Worm (Caenorhabditis elegans): Measurements from ENCODE around the gene F29B9.11.

The F29B9.11 gene

ce11 chrIV:4660151-4661041 is at the start of gene F29B9.11, which contains the start of gene jmjd-1.2:
F29B9.11 (minus strand) TSS chrIV:4660201.
jmjd-1.2 (plus strand) TSS chrIV:4660991.
- TF ChIP-seq nhr-77 (tag; optimal IDR thresholded peaks at IDR 0.05) (peak; percentile 90), daf-16 (GFP tag; optimal IDR thresholded peaks at IDR 0.05) (peak in 1 of 2 experiments; percentile 66), daf-16 (tag; optimal IDR thresholded peaks at IDR 0.05) (peak; percentile 72), tra-1 (GFP tag; IDR thresholded peaks at IDR 0.05) (peak; percentile 79; the same call in 1 of the 2 replicates), arid-1 (GFP tag; conservative IDR thresholded peaks at IDR 0.05) (peak; percentile 74), nhr-41 (GFP tag; IDR thresholded peaks at IDR 0.05) (peak; percentile 57; the same call in 1 of the 2 replicates), D1046.2 (GFP tag; IDR thresholded peaks at IDR 0.05) (peak; percentile 72; the same call in 1 of the 2 replicates), cey-2 (tag; optimal IDR thresholded peaks at IDR 0.05; ENCODE audit: borderline replicate concordance, insufficient read depth) (no peak), ceh-44 (GFP tag; IDR thresholded peaks at IDR 0.05) (peak; percentile 83), F49E8.2 (tag; optimal IDR thresholded peaks at IDR 0.05; ENCODE audit: borderline replicate concordance) (peak; percentile 69), mxl-2 (GFP tag; conservative IDR thresholded peaks at IDR 0.05) (no peak), daf-12 (tag; optimal IDR thresholded peaks at IDR 0.05) (no peak), ztf-11 (tag; optimal IDR thresholded peaks at IDR 0.05) (no peak), duxl-1 (tag; optimal IDR thresholded peaks at IDR 0.05; ENCODE audit: poor library complexity) (peak; percentile 73), hif-1 (tag; optimal IDR thresholded peaks at IDR 0.05) (peak; percentile 89 to 99), sdz-12 (GFP tag; optimal IDR thresholded peaks at IDR 0.05) (peak; percentile 22), zip-2 (tag; optimal IDR thresholded peaks at IDR 0.05) (no peak), ama-1 (optimal IDR thresholded peaks at IDR 0.05) (no peak), F10B5.3 (tag; optimal IDR thresholded peaks at IDR 0.05) (peak; percentile 19), pha-4 (GFP tag; IDR thresholded peaks at IDR 0.05) (peak; percentile 45; the same call in 1 of the 2 replicates), pha-4 (tag; optimal IDR thresholded peaks at IDR 0.05) (no peak), hlh-11 (tag; optimal IDR thresholded peaks at IDR 0.05) (peak; percentile 93), lin-29 (GFP tag; IDR thresholded peaks at IDR 0.05) (no peak), zip-11 (GFP tag; IDR thresholded peaks at IDR 0.05) (no peak), snpc-4 (tag; optimal IDR thresholded peaks at IDR 0.05) (no peak), spr-3 (GFP tag; optimal IDR thresholded peaks at IDR 0.05) (peak; percentile 53), aha-1 (tag) (peak; percentile 99), set-16 (GFP tag; IDR thresholded peaks at IDR 0.05) (peak; percentile 63; the same call in 1 of the 2 replicates), ceh-62 (tag; optimal IDR thresholded peaks at IDR 0.05) (no peak), F44E2.7 (GFP tag; IDR thresholded peaks at IDR 0.05) (no peak), hlh-30 (tag; optimal IDR thresholded peaks at IDR 0.05; ENCODE audit: insufficient read depth) (peak; percentile 82), nhr-28 (tag; optimal IDR thresholded peaks at IDR 0.05) (peak; percentile 60), madf-5 (GFP tag; IDR thresholded peaks at IDR 0.05) (no peak), unc-62 (GFP tag; optimal IDR thresholded peaks at IDR 0.05 in 1 of 2) (peak in 1 of 2 experiments; percentile 88), unc-62 (tag; optimal IDR thresholded peaks at IDR 0.05) (no peak), T20F7.1 (GFP tag; optimal IDR thresholded peaks at IDR 0.05) (no peak), nhr-25 (tag; optimal IDR thresholded peaks at IDR 0.05; ENCODE audit: borderline replicate concordance, insufficient read depth) (peak; percentile 90), ceh-20 (GFP tag; IDR thresholded peaks at IDR 0.05) (peak; percentile 87; the same call in 1 of the 2 replicates), gei-8 (GFP tag; optimal IDR thresholded peaks at IDR 0.05) (no peak), nhr-11 (tag; optimal IDR thresholded peaks at IDR 0.05) (peak; percentile 93), daf-8 (GFP tag; IDR thresholded peaks at IDR 0.05) (no peak), tag-97 (GFP tag; IDR thresholded peaks at IDR 0.05) (no peak), Y5F2A.4 (GFP tag; optimal IDR thresholded peaks at IDR 0.05) (no peak), ZK337.2 (GFP tag; IDR thresholded peaks at IDR 0.05) (no peak; the same call in 1 of the 2 replicates), dve-1 (tag; optimal IDR thresholded peaks at IDR 0.05; ENCODE audit: insufficient read depth) (peak; percentile 92), madf-9 (GFP tag; conservative IDR thresholded peaks at IDR 0.05) (peak; percentile 67; the same call in 1 of the 2 replicates), aly-2 (tag; optimal IDR thresholded peaks at IDR 0.05) (no peak), unc-39 (tag; optimal IDR thresholded peaks at IDR 0.05) (no peak)

Data from whole organism, L4 larva.